Worm (Caenorhabditis elegans): ENCODE results near the gene H40L08.2.

ce11 chrX:15055914-15056313 lies 21.6 kb downstream of the H40L08.2 start, which contains the start of gene H03G16.7:
- TF ChIP-seq mdl-1 (tag; optimal IDR thresholded peaks at IDR 0.05) (no peak), pha-4 (tag; optimal IDR thresholded peaks at IDR 0.05) (no peak), ztf-11 (tag; optimal IDR thresholded peaks at IDR 0.05) (no peak), ceh-82 (tag; optimal IDR thresholded peaks at IDR 0.05) (no peak), snpc-4 (tag; optimal IDR thresholded peaks at IDR 0.05) (no peak), unc-62 (GFP tag; optimal IDR thresholded peaks at IDR 0.05) (no peak), elt-3 (tag; optimal IDR thresholded peaks at IDR 0.05) (no peak), eor-1 (tag; optimal IDR thresholded peaks at IDR 0.05) (no peak), ceh-16 (tag; optimal IDR thresholded peaks at IDR 0.05) (no peak), unc-39 (tag; optimal IDR thresholded peaks at IDR 0.05) (no peak), fkh-10 (GFP tag; optimal IDR thresholded peaks at IDR 0.05) (no peak), skn-1 (tag; optimal IDR thresholded peaks at IDR 0.05) (no peak), ama-1 (optimal IDR thresholded peaks at IDR 0.05) (no peak), elt-2 (tag; optimal IDR thresholded peaks at IDR 0.05) (no peak)
